Fruit fly (Drosophila melanogaster): ENCODE measurements around the gene CG11714.

The CG11714 gene

dm6 chr3L:11554796-11555195 is 32.3 kb upstream of the CG11714 start:
- TF ChIP-seq CG3847 (GFP tag; IDR thresholded peaks at IDR 0.05) (no peak), CG2199 (GFP tag; IDR thresholded peaks at IDR 0.05) (0 out of 3 replicates have a peak, but pooled peaks have one; percentile 25), sima (GFP tag; optimal IDR thresholded peaks at IDR 0.05) (no peak), D (optimal IDR thresholded peaks at IDR 0.05) (peak; percentile 54), D (GFP tag; optimal IDR thresholded peaks at IDR 0.05) (no peak), CrebB (tag; optimal IDR thresholded peaks at IDR 0.05) (no peak), CG8388 (GFP tag; optimal IDR thresholded peaks at IDR 0.05) (peak; percentile 76), CG2889 (GFP tag; IDR thresholded peaks at IDR 0.05) (no peak), Hmx (GFP tag; optimal IDR thresholded peaks at IDR 0.05) (no peak), Neu2 (GFP tag; optimal IDR thresholded peaks at IDR 0.05; ENCODE audit: borderline replicate concordance) (peak; percentile 75), Adf1 (GFP tag; IDR thresholded peaks at IDR 0.05) (no peak), Dll (GFP tag; IDR thresholded peaks at IDR 0.05; ENCODE audit: partially characterized antibody) (0 out of 4 replicates have a peak, but pooled peaks have one; percentile 35), Chrac-16 (GFP tag; optimal IDR thresholded peaks at IDR 0.05) (no peak), CG10979 (tag; optimal IDR thresholded peaks at IDR 0.05) (no peak), CG8290 (GFP tag; optimal IDR thresholded peaks at IDR 0.05) (no peak), CG8290 (tag; optimal IDR thresholded peaks at IDR 0.05) (peak in 1 of 2 experiments; percentile 15), CG16813 (GFP tag; IDR thresholded peaks at IDR 0.05; ENCODE audit: partially characterized antibody) (no peak), nmo (GFP tag; optimal IDR thresholded peaks at IDR 0.05) (no peak), CG1529 (GFP tag; optimal IDR thresholded peaks at IDR 0.05) (no peak), sr (GFP tag; IDR thresholded peaks at IDR 0.05) (peak; percentile 34; the same call in 1 of the 3 replicates), grau (tag; optimal IDR thresholded peaks at IDR 0.05) (no peak), CG1832 (GFP tag; optimal IDR thresholded peaks at IDR 0.05) (peak; percentile 39), HLH4C (GFP tag; IDR thresholded peaks at IDR 0.05; ENCODE audit: partially characterized antibody) (0 out of 3 replicates have a peak, but pooled peaks have one; percentile 32), pros (GFP tag; optimal IDR thresholded peaks at IDR 0.05) (peak; percentile 20), cg (GFP tag; optimal IDR thresholded peaks at IDR 0.05) (peak; percentile 66), prd (optimal IDR thresholded peaks at IDR 0.05) (no peak), prd (GFP tag; IDR thresholded peaks at IDR 0.05) (no peak)

- peak; percentile 66 for TF ChIP-seq CG12942 (GFP tag; optimal IDR thresholded peaks at IDR 0.05)
- TF ChIP-seq CG7271 (tag; optimal IDR thresholded peaks at IDR 0.05) = peak; percentile 73
- TF ChIP-seq ara (GFP tag; IDR thresholded peaks at IDR 0.05) = peak; percentile 96
- peak; percentile 79 for TF ChIP-seq pum (GFP tag; optimal IDR thresholded peaks at IDR 0.05)
- peak; percentile 29 for TF ChIP-seq CG12071 (GFP tag; optimal IDR thresholded peaks at IDR 0.05)
- TF ChIP-seq crol (GFP tag; IDR thresholded peaks at IDR 0.05) = no peak
- TF ChIP-seq lilli (GFP tag; optimal IDR thresholded peaks at IDR 0.05) = peak; percentile 77
- peak; percentile 18 for TF ChIP-seq ab (GFP tag; optimal IDR thresholded peaks at IDR 0.05)
- peak; percentile 88 for TF ChIP-seq NC2β (GFP tag; optimal IDR thresholded peaks at IDR 0.05)
- TF ChIP-seq CG8944 (GFP tag; optimal IDR thresholded peaks at IDR 0.05) = peak; percentile 75
- TF ChIP-seq tio (GFP tag; optimal IDR thresholded peaks at IDR 0.05) = peak; percentile 78
- TF ChIP-seq CG9727 (GFP tag; optimal IDR thresholded peaks at IDR 0.05) = peak; percentile 95
- TF ChIP-seq CG33213 (GFP tag; optimal IDR thresholded peaks at IDR 0.05) = peak; percentile 64
- peak; percentile 81 for TF ChIP-seq CG1233 (GFP tag; optimal IDR thresholded peaks at IDR 0.05)
- TF ChIP-seq nom (GFP tag; optimal IDR thresholded peaks at IDR 0.05) = peak; percentile 26
- TF ChIP-seq Blimp-1 (GFP tag; optimal IDR thresholded peaks at IDR 0.05) = peak; percentile 91
- no peak for TF ChIP-seq CG7963 (GFP tag; IDR thresholded peaks at IDR 0.05; ENCODE audit: partially characterized antibody)
- peak; percentile 11 for TF ChIP-seq CG6854 (GFP tag; optimal IDR thresholded peaks at IDR 0.05)
- TF ChIP-seq insv (GFP tag; optimal IDR thresholded peaks at IDR 0.05) = peak in 1 of 2 experiments; percentile 12
- no peak for TF ChIP-seq al (GFP tag; IDR thresholded peaks at IDR 0.05)
- TF ChIP-seq kay (GFP tag; optimal IDR thresholded peaks at IDR 0.05) = peak; percentile 48
- TF ChIP-seq prd (optimal IDR thresholded peaks at IDR 0.05) = no peak
- TF ChIP-seq prd (GFP tag; IDR thresholded peaks at IDR 0.05) = peak; percentile 92
- peak; percentile 82 for TF ChIP-seq grau (tag; optimal IDR thresholded peaks at IDR 0.05)
- TF ChIP-seq CG1602 (GFP tag; optimal IDR thresholded peaks at IDR 0.05) = peak; percentile 82
- peak; percentile 13 for TF ChIP-seq Sry-δ (GFP tag; optimal IDR thresholded peaks at IDR 0.05)
- TF ChIP-seq slou (GFP tag; optimal IDR thresholded peaks at IDR 0.05) = peak; percentile 27
- peak; percentile 82; the same call in 1 of the 2 replicates for TF ChIP-seq chm (GFP tag; IDR thresholded peaks at IDR 0.05)
Observed at dm6 chr3L:11554338-11554737, 31.8 kb upstream of the CG11714 start.
